Fruit fly (Drosophila melanogaster) whole organism, embryonic: ENCODE measurements around the gene CG33107.

ENCODE experiments used
- CG13123 ChIP-seq: fragments of 200-800 bp; sonication (Bioruptor generic); optimal IDR thresholded peaks from 2 replicates; lab custom pipeline; 2016; ENCODE audit warnings: missing biosample characterization, missing genetic modification characterization
- CG13894 ChIP-seq: fragments of 200-800 bp; sonication (Bioruptor generic); optimal IDR thresholded peaks from 3 replicates; lab custom pipeline; 2018; ENCODE audit warnings: missing biosample characterization, mild to moderate bottlenecking, missing genetic modification characterization, moderate library complexity
- CG14441 ChIP-seq: fragments of 200-800 bp; sonication (Bioruptor generic); IDR thresholded peaks from 2 replicates; pipeline ENCODE4 v1.3.6; 2022; ENCODE audit warnings: missing biosample characterization, missing genetic modification characterization
- CG4707 ChIP-seq: fragments of 200-800 bp; sonication (Bioruptor generic); optimal IDR thresholded peaks from 2 replicates; lab custom pipeline; 2018; ENCODE audit warnings: missing biosample characterization, mild to moderate bottlenecking, missing genetic modification characterization, moderate library complexity
- CG8290 ChIP-seq, 3 experiments: fragments of 200-800 bp; sonication (Bioruptor generic); optimal IDR thresholded peaks; 2 replicates each; lab custom pipeline; 2016 to 2019; ENCODE audit warnings: missing biosample characterization in 3 of 3, missing genetic modification characterization in 3 of 3, mild to moderate bottlenecking in 2 of 3, moderate library complexity in 1 of 3
- MBD-R2 ChIP-seq: fragments of 200-800 bp; sonication (Bioruptor generic); IDR thresholded peaks from 2 replicates; pipeline ENCODE4 v1.3.6; 2022; ENCODE audit warnings: missing biosample characterization, missing genetic modification characterization
- Mad ChIP-seq: fragments of 200-800 bp; sonication (Bioruptor generic); optimal IDR thresholded peaks from 2 replicates; lab custom pipeline; 2016; ENCODE audit warnings: missing biosample characterization, missing genetic modification characterization
- NK7.1 ChIP-seq: fragments of 200-800 bp; sonication (Bioruptor generic); optimal IDR thresholded peaks from 3 replicates; lab custom pipeline; 2016; ENCODE audit warnings: missing biosample characterization, missing genetic modification characterization
- mam ChIP-seq: fragments of 200-800 bp; sonication (Bioruptor generic); optimal IDR thresholded peaks from 3 replicates; lab custom pipeline; 2016; ENCODE audit warnings: missing biosample characterization, missing genetic modification characterization

- TF ChIP-seq CG14441 (GFP tag; lab: Robert Waterston, UW) (no peak), MBD-R2 (GFP tag; lab: Robert Waterston, UW) (peak; percentile 93), mam (GFP tag; lab: Kevin White, UChicago) (peak; percentile 37), CG13894 (tag; lab: Kevin White, UChicago) (peak; percentile 67), CG8290 (GFP tag; optimal IDR thresholded peaks at IDR 0.05; lab: Kevin White, UChicago) (no peak), CG8290 (tag; optimal IDR thresholded peaks at IDR 0.05; lab: Kevin White, UChicago) (no peak), CG4707 (GFP tag; lab: Kevin White, UChicago) (no peak), Mad (GFP tag; lab: Kevin White, UChicago) (no peak), NK7.1 (GFP tag; lab: Kevin White, UChicago) (no peak), CG13123 (GFP tag; lab: Kevin White, UChicago) (no peak)
Measured at dm6 chr3R:22580546-22580945, 4.0 kb downstream of the CG33107 start, which contains the start of gene CSN6.
